Fruit fly (Drosophila melanogaster): Measurements from ENCODE around the gene Cralbp.
A peak's percentile ranks its signal among the peaks of the same experiment; 100 is the strongest.

Gene Cralbp

dm6 chr3L:5830649-5831048 lies 44.1 kb upstream of the Cralbp start:
- TF ChIP-seq CG8159 (tag; optimal IDR thresholded peaks at IDR 0.05) (no peak), CG8301 (tag; optimal IDR thresholded peaks at IDR 0.05) (no peak), CG17806 (tag; optimal IDR thresholded peaks at IDR 0.05) (no peak), CG32121 (GFP tag; IDR thresholded peaks at IDR 0.05) (no peak), fd96Ca (GFP tag; IDR thresholded peaks at IDR 0.05) (no peak), CG34367 (tag; optimal IDR thresholded peaks at IDR 0.05) (no peak), Ets98B (GFP tag; IDR thresholded peaks at IDR 0.05) (no peak), CG12605 (GFP tag; IDR thresholded peaks at IDR 0.05) (no peak), gl (tag; optimal IDR thresholded peaks at IDR 0.05) (no peak), rn (GFP tag; IDR thresholded peaks at IDR 0.05) (no peak), CG13204 (GFP tag; optimal IDR thresholded peaks at IDR 0.05) (no peak), Snoo (tag; optimal IDR thresholded peaks at IDR 0.05) (no peak), Pif1A (GFP tag; optimal IDR thresholded peaks at IDR 0.05) (no peak), CG14655 (GFP tag; optimal IDR thresholded peaks at IDR 0.05) (no peak)

DNA sequence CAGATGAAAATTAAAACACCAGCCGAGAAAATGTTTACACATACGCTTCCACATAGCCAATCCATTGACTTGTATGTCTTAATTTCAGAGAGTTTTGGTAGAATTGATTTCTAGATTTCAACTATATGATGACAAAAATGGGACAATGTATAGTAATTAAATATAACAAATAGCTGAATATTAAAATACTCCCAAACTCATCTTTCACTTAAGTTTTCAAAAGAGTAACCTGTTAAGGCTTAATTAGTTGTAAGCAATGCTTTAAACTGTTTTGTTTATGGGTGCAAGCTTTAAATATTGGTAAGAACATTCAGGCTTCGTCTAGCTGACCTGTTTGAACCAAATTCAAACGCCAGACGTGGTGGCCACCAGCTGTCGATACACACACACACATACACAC lies 42.2 kb upstream of the Cralbp start:
- no peak for TF ChIP-seq Pif1A (GFP tag; optimal IDR thresholded peaks at IDR 0.05)
- no peak for TF ChIP-seq CG12605 (GFP tag; IDR thresholded peaks at IDR 0.05)
- no peak for TF ChIP-seq CG13204 (GFP tag; optimal IDR thresholded peaks at IDR 0.05)
- TF ChIP-seq CG32121 (GFP tag; IDR thresholded peaks at IDR 0.05): no peak
- no peak for TF ChIP-seq Pif1B (GFP tag; optimal IDR thresholded peaks at IDR 0.05)
- no peak for TF ChIP-seq CG34367 (tag; optimal IDR thresholded peaks at IDR 0.05)
- TF ChIP-seq CG4496 (GFP tag; IDR thresholded peaks at IDR 0.05): no peak
- no peak for TF ChIP-seq CG10348 (GFP tag; IDR thresholded peaks at IDR 0.05)
- TF ChIP-seq CG17806 (tag; optimal IDR thresholded peaks at IDR 0.05): no peak
- TF ChIP-seq EcR (GFP tag; optimal IDR thresholded peaks at IDR 0.05): no peak
- no peak for TF ChIP-seq rn (GFP tag; IDR thresholded peaks at IDR 0.05)
- no peak for TF ChIP-seq CG8159 (tag; optimal IDR thresholded peaks at IDR 0.05)

DNA sequence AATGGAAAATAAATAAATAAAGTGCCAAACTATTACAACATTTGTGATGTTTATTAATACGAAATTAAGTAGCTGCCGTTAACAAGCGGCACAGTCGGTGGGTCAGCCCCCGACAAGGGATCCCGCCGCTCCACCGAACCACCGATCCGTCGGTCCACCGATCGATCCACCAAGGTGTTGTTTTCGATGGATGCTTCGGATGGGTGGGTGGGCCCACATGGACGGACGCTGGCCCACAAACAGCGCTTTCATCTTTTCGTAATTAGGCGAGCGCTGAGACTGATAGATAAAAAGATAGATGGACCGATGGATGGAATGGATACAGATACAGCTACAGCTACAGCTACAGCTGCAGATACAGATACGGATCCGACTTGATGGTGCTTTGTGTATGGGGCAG lies 41.8 kb upstream of the Cralbp start:
- TF ChIP-seq CG15710 (tag; optimal IDR thresholded peaks at IDR 0.05) (no peak), gl (tag; optimal IDR thresholded peaks at IDR 0.05) (no peak), CG12605 (GFP tag; IDR thresholded peaks at IDR 0.05) (no peak), Pif1B (GFP tag; optimal IDR thresholded peaks at IDR 0.05) (no peak), CG14655 (GFP tag; optimal IDR thresholded peaks at IDR 0.05) (no peak), CG9948 (tag; optimal IDR thresholded peaks at IDR 0.05) (no peak), CG13204 (GFP tag; optimal IDR thresholded peaks at IDR 0.05) (no peak)

- TF ChIP-seq CG15710 (tag; optimal IDR thresholded peaks at IDR 0.05) (peak; percentile 52), D1 (tag; optimal IDR thresholded peaks at IDR 0.05) (no peak), Ets98B (GFP tag; IDR thresholded peaks at IDR 0.05) (no peak), CG17806 (tag; optimal IDR thresholded peaks at IDR 0.05) (no peak), CG34367 (tag; optimal IDR thresholded peaks at IDR 0.05) (no peak), CG8159 (tag; optimal IDR thresholded peaks at IDR 0.05) (peak; percentile 39), CG14655 (GFP tag; optimal IDR thresholded peaks at IDR 0.05) (no peak), Snoo (tag; optimal IDR thresholded peaks at IDR 0.05) (no peak), CG12605 (GFP tag; IDR thresholded peaks at IDR 0.05) (no peak), EcR (GFP tag; optimal IDR thresholded peaks at IDR 0.05) (no peak), CG13204 (GFP tag; optimal IDR thresholded peaks at IDR 0.05) (no peak), Pif1A (GFP tag; optimal IDR thresholded peaks at IDR 0.05) (peak; percentile 12), rn (GFP tag; IDR thresholded peaks at IDR 0.05) (no peak), CG4496 (GFP tag; IDR thresholded peaks at IDR 0.05) (no peak), CG9948 (tag; optimal IDR thresholded peaks at IDR 0.05) (peak; percentile 6)
Measured at dm6 chr3L:5825483-5825882, 39.0 kb upstream of the Cralbp start.

DNA sequence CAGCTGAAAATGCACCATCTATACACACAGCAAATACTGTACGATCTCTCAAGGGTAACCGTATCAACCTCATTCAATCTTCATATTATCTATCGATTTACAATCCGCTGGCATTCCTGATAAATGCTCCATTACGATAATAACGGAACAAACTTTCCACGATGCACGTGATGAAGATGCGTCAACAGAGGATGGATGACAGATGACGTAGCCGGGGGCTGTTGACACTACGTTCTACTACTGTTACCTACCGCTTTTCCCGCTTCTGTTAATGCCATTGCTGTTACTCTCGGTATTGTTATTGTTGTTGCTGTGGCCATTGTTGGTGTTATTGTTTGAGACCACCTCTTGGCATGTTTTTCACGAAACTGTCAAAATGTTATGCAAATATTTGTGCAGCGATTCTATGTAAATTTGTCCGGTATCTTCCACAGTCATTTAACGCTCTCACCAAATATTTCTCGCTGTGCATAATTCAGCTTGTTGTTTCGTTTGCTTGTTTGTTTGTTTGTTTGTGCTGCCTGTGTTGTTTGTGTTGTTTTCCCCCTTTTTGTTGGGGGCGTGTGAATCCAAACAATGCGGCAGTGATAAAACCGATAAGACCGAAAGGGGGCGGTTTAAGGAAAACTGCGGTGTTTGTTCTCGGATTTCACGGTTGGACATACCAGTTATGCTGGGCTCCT lies 37.4 kb upstream of the Cralbp start:
- TF ChIP-seq fd96Ca (GFP tag; IDR thresholded peaks at IDR 0.05): peak; percentile 31; the same call in 1 of the 3 replicates
- TF ChIP-seq CG8159 (tag; optimal IDR thresholded peaks at IDR 0.05): peak; percentile 21
- TF ChIP-seq Snoo (tag; optimal IDR thresholded peaks at IDR 0.05): peak; percentile 36
- TF ChIP-seq CG8301 (tag; optimal IDR thresholded peaks at IDR 0.05): peak; percentile 6
- peak; percentile 19 for TF ChIP-seq Pif1A (GFP tag; optimal IDR thresholded peaks at IDR 0.05)
- no peak for TF ChIP-seq Ets98B (GFP tag; IDR thresholded peaks at IDR 0.05)

DNA sequence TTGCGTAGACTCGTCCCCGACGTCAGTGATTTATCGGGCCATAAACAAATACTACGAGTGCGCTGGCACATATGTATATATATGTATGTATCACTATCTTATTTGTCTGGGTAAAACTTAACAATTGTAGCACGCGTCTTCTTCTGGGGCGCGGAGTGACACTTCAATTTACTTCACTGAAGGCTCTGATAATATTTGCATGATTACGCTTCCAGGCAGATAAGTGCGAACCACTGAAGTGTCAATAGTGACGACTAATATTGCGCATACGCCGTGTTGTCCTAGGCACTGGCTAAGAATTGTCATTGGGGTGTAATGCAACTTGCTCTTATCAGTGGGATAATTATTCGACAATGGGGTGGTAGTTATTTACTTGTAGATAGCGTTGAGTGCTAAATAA lies 35.0 kb upstream of the Cralbp start:
- TF ChIP-seq CG8301 (tag; optimal IDR thresholded peaks at IDR 0.05): no peak
- TF ChIP-seq rn (GFP tag; IDR thresholded peaks at IDR 0.05): no peak
- peak; percentile 34 for TF ChIP-seq Pif1B (GFP tag; optimal IDR thresholded peaks at IDR 0.05)
- TF ChIP-seq Snoo (tag; optimal IDR thresholded peaks at IDR 0.05): no peak
- peak; percentile 26 for TF ChIP-seq CG14655 (GFP tag; optimal IDR thresholded peaks at IDR 0.05)
- TF ChIP-seq gl (tag; optimal IDR thresholded peaks at IDR 0.05): peak; percentile 60
- TF ChIP-seq CG4496 (GFP tag; IDR thresholded peaks at IDR 0.05): peak; percentile 51; the same call in 1 of the 3 replicates
- no peak for TF ChIP-seq D1 (tag; optimal IDR thresholded peaks at IDR 0.05)
- TF ChIP-seq CG10348 (GFP tag; IDR thresholded peaks at IDR 0.05): no peak
- peak; percentile 3 for TF ChIP-seq CG17806 (tag; optimal IDR thresholded peaks at IDR 0.05)
- no peak for TF ChIP-seq Ets98B (GFP tag; IDR thresholded peaks at IDR 0.05)
- TF ChIP-seq fd96Ca (GFP tag; IDR thresholded peaks at IDR 0.05): 0 out of 3 replicates have a peak, but pooled peaks have one; percentile 22
- no peak for TF ChIP-seq CG12605 (GFP tag; IDR thresholded peaks at IDR 0.05)
- peak; percentile 38 for TF ChIP-seq CG8159 (tag; optimal IDR thresholded peaks at IDR 0.05)
- TF ChIP-seq CG15710 (tag; optimal IDR thresholded peaks at IDR 0.05): peak; percentile 8
- TF ChIP-seq CG34367 (tag; optimal IDR thresholded peaks at IDR 0.05): no peak
- TF ChIP-seq Pif1A (GFP tag; optimal IDR thresholded peaks at IDR 0.05): peak; percentile 54
- TF ChIP-seq CG13204 (GFP tag; optimal IDR thresholded peaks at IDR 0.05): no peak
- TF ChIP-seq EcR (GFP tag; optimal IDR thresholded peaks at IDR 0.05): no peak
- no peak for TF ChIP-seq CG32121 (GFP tag; IDR thresholded peaks at IDR 0.05)
- TF ChIP-seq CG9948 (tag; optimal IDR thresholded peaks at IDR 0.05): no peak

All from whole organism, pupa.